Worm (Caenorhabditis elegans): ENCODE results near the gene clec-40.

Gene clec-40

ce11 chrV:16871387-16871786 lies 30.5 kb upstream of the clec-40 start, which contains the start of gene thn-4:
Gene thn-4, minus strand, starts transcription at chrV:16871487.
- no peak for TF ChIP-seq nhr-237 (tag; optimal IDR thresholded peaks at IDR 0.05)
- no peak for TF ChIP-seq mab-5 (tag; optimal IDR thresholded peaks at IDR 0.05)
- TF ChIP-seq nhr-76 (tag; optimal IDR thresholded peaks at IDR 0.05) = no peak
- no peak for TF ChIP-seq hlh-1 (tag; optimal IDR thresholded peaks at IDR 0.05)
- no peak for TF ChIP-seq tbx-8 (GFP tag; optimal IDR thresholded peaks at IDR 0.05)
- TF ChIP-seq ham-2 (GFP tag; optimal IDR thresholded peaks at IDR 0.05) = no peak
- TF ChIP-seq zip-8 (tag; optimal IDR thresholded peaks at IDR 0.05) = no peak
- TF ChIP-seq sptf-1 (tag; optimal IDR thresholded peaks at IDR 0.05) = no peak
- TF ChIP-seq ces-1 (GFP tag; optimal IDR thresholded peaks at IDR 0.05) = no peak
- TF ChIP-seq nhr-12 (tag; optimal IDR thresholded peaks at IDR 0.05) = no peak
- no peak for TF ChIP-seq pha-4 (tag; optimal IDR thresholded peaks at IDR 0.05)
- no peak for TF ChIP-seq ceh-83 (GFP tag; optimal IDR thresholded peaks at IDR 0.05)

DNA sequence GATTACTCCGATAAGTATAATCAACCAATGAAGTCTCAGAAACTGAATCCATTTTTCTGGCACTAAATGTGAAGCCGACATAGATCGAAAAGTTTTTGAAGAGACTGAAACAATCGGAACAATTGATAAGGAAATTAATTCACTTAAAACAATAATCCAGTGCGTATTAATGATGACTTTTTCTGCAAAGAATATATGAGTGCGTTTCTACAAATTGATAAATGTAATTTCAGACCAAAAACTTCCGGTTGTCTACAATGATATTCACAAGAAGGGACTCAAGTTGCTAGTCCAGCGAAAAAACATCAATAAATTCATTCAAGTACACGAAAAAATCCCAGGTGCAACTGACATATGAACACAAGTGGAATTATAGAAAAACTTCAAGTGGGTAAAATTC lies 28.9 kb upstream of the clec-40 start, which contains the start of gene clec-33:
Gene clec-33, minus strand, starts transcription at position 101 of the 400 bp plus-strand sequence.
- TF ChIP-seq ces-1 (GFP tag; optimal IDR thresholded peaks at IDR 0.05) = no peak
- no peak for TF ChIP-seq blmp-1 (tag; optimal IDR thresholded peaks at IDR 0.05)
- TF ChIP-seq snpc-4 (tag; optimal IDR thresholded peaks at IDR 0.05) = no peak
- TF ChIP-seq elt-1 (tag; optimal IDR thresholded peaks at IDR 0.05; ENCODE audit: borderline replicate concordance, insufficient read depth) = no peak
- TF ChIP-seq nhr-28 (tag; optimal IDR thresholded peaks at IDR 0.05) = no peak
- TF ChIP-seq ceh-83 (GFP tag; optimal IDR thresholded peaks at IDR 0.05) = no peak
- no peak for TF ChIP-seq lsy-2 (tag; optimal IDR thresholded peaks at IDR 0.05)

DNA sequence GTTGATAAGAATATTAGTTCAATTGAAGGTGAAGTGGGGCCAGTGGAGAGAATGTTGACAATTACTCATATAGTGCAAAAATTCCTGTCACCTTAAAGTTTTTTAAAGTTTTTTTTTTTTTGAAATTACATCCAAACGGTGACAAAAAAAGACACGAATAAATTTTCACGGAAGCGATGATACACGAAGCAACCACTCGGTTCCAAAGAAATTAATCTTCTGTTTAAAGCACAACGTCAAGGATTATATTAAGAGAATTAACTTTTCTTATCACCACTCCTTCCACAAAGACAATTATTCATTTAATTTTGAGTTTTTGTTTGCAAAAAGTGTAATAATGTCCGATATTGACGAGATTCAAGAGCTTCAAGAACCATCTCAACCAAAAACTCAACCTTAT lies 24.5 kb upstream of the clec-40 start, which contains the start of gene clec-28:
Gene clec-28, plus strand, starts transcription at position 301 of the 400 bp plus-strand sequence.
- no peak for TF ChIP-seq blmp-1 (tag; optimal IDR thresholded peaks at IDR 0.05)
- no peak for TF ChIP-seq unc-62 (GFP tag; optimal IDR thresholded peaks at IDR 0.05)
- TF ChIP-seq ceh-39 (tag; optimal IDR thresholded peaks at IDR 0.05) = no peak
- no peak for TF ChIP-seq nhr-12 (tag; optimal IDR thresholded peaks at IDR 0.05)
- no peak for TF ChIP-seq sem-2 (GFP tag; optimal IDR thresholded peaks at IDR 0.05)
- no peak for TF ChIP-seq drap-1 (GFP tag; optimal IDR thresholded peaks at IDR 0.05)
- TF ChIP-seq lsy-2 (tag; optimal IDR thresholded peaks at IDR 0.05) = no peak
- TF ChIP-seq bed-3 (GFP tag; optimal IDR thresholded peaks at IDR 0.05) = no peak
- no peak for TF ChIP-seq unc-120 (tag; optimal IDR thresholded peaks at IDR 0.05; ENCODE audit: poor library complexity, severe bottlenecking)
- no peak for TF ChIP-seq lin-32 (GFP tag; optimal IDR thresholded peaks at IDR 0.05)
- TF ChIP-seq mls-2 (tag; optimal IDR thresholded peaks at IDR 0.05) = no peak
- TF ChIP-seq nhr-237 (tag; optimal IDR thresholded peaks at IDR 0.05) = no peak
- no peak for TF ChIP-seq cnd-1 (tag; optimal IDR thresholded peaks at IDR 0.05)
- no peak for TF ChIP-seq hlh-1 (tag; optimal IDR thresholded peaks at IDR 0.05)
- no peak for TF ChIP-seq snpc-4 (tag; optimal IDR thresholded peaks at IDR 0.05)

DNA sequence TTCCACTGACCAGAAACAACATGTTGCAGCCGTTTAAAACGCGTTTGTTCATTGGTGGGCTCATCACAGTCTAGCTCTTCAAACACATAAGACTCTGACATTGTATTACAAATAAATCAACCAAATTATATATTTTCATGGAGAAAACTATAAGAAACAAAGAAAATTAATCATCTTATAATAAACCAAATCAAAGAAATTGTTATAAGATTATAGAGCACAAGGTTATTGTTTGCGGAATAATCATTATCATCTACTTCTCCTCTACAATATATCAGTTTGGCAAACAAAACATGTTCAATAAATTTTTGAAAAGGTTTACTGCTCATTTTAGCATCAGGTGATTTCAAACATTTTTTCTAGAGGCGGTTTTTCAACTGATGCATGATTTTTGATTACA lies 20.9 kb upstream of the clec-40 start, which contains the start of the genes clec-32 and clec-24:
Gene clec-32, minus strand, starts transcription at position 101 of the 400 bp plus-strand sequence.
Gene clec-24, plus strand, starts transcription at position 294 of the 400 bp plus-strand sequence.
- TF ChIP-seq snpc-4 (tag; optimal IDR thresholded peaks at IDR 0.05) (no peak), tbx-8 (GFP tag; optimal IDR thresholded peaks at IDR 0.05) (no peak), ztf-11 (tag; optimal IDR thresholded peaks at IDR 0.05) (no peak), sem-2 (GFP tag; optimal IDR thresholded peaks at IDR 0.05) (no peak), lsy-2 (tag; optimal IDR thresholded peaks at IDR 0.05) (no peak), sptf-1 (tag; optimal IDR thresholded peaks at IDR 0.05) (no peak), zip-8 (tag; optimal IDR thresholded peaks at IDR 0.05) (no peak), elt-1 (tag; optimal IDR thresholded peaks at IDR 0.05; ENCODE audit: borderline replicate concordance, insufficient read depth) (no peak), mep-1 (tag; optimal IDR thresholded peaks at IDR 0.05) (no peak), M03D4.4 (tag; optimal IDR thresholded peaks at IDR 0.05) (no peak), nhr-2 (tag; optimal IDR thresholded peaks at IDR 0.05) (no peak), nhr-237 (tag; optimal IDR thresholded peaks at IDR 0.05) (no peak), unc-120 (tag; optimal IDR thresholded peaks at IDR 0.05; ENCODE audit: poor library complexity, severe bottlenecking) (no peak), nhr-12 (tag; optimal IDR thresholded peaks at IDR 0.05) (no peak)

- TF ChIP-seq nhr-237 (tag; optimal IDR thresholded peaks at IDR 0.05) (no peak), zip-8 (tag; optimal IDR thresholded peaks at IDR 0.05) (no peak), M03D4.4 (tag; optimal IDR thresholded peaks at IDR 0.05) (no peak), mab-5 (tag; optimal IDR thresholded peaks at IDR 0.05) (no peak), nhr-12 (tag; optimal IDR thresholded peaks at IDR 0.05) (no peak), ztf-11 (tag; optimal IDR thresholded peaks at IDR 0.05) (no peak), unc-39 (tag; optimal IDR thresholded peaks at IDR 0.05) (no peak), elt-1 (tag; optimal IDR thresholded peaks at IDR 0.05; ENCODE audit: borderline replicate concordance, insufficient read depth) (no peak), nhr-2 (tag; optimal IDR thresholded peaks at IDR 0.05) (no peak), lin-13 (tag; optimal IDR thresholded peaks at IDR 0.05) (no peak), bed-3 (GFP tag; optimal IDR thresholded peaks at IDR 0.05) (no peak), cnd-1 (tag; optimal IDR thresholded peaks at IDR 0.05) (no peak), elt-3 (tag; optimal IDR thresholded peaks at IDR 0.05) (no peak), blmp-1 (tag; optimal IDR thresholded peaks at IDR 0.05) (no peak), snpc-4 (tag; optimal IDR thresholded peaks at IDR 0.05) (no peak), tbx-8 (GFP tag; optimal IDR thresholded peaks at IDR 0.05) (no peak)
These were observed 17.2 kb upstream of the clec-40 start, which contains the start of the genes clec-31 and clec-22 for ce11 chrV:16857977-16858479. Gene clec-31, minus strand, starts transcription at chrV:16858077. Gene clec-22, plus strand, starts transcription at chrV:16858429.

Measured in whole organism, mixed stage, embryonic.